Worm (Caenorhabditis elegans) whole organism, late embryonic: ENCODE data around the gene sar-1.

Experiments used
- ama-1 ChIP-seq: fragments of 150-350 bp; optimal IDR thresholded peaks from 2 replicates; lab custom pipeline; 2014
- ceh-14 ChIP-seq: sonication (generic microtip); optimal IDR thresholded peaks from 2 replicates; lab custom pipeline; 2016; ENCODE audit warnings: missing genotype, missing genetic modification characterization, missing compliant biosample characterization
- nhr-11 ChIP-seq: fragments of 150-350 bp; optimal IDR thresholded peaks from 2 replicates; lab custom pipeline; 2014; ENCODE audit warnings: missing biosample characterization, missing genetic modification characterization
- tbx-2 ChIP-seq: sonication (generic microtip); optimal IDR thresholded peaks from 2 replicates; lab custom pipeline; 2016; ENCODE audit warnings: missing genetic modification characterization, missing compliant biosample characterization
- unc-86 ChIP-seq: sonication (generic microtip); optimal IDR thresholded peaks from 2 replicates; lab custom pipeline; 2016; ENCODE audit warnings: missing genetic modification characterization, missing compliant biosample characterization

DNA sequence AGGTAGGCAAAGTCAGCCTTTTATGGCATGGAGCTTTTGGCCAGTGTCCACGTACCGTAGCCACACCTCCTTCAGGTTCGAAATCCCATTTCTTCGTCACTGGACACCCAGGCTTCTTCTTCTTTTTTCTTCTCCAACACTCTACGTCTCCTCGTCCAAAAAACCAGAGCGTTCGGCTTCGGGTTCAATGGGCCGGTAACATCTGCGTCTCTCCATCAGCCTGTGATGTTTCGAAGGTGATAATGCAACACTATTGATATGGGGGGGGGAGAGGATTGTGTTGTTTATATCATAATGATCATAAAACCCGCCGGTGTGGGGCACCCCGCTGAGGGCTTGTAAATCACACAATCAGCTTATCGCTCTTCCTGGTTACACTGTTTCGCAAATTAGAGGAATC is 11.8 kb upstream of the sar-1 start, which contains the start of gene ZK180.6:
- TF ChIP-seq nhr-11 (no peak), unc-86 (tag; lab: Kevin White, UChicago) (no peak), tbx-2 (no peak), ama-1 (lab: Kevin White, UChicago) (no peak), ceh-14 (tag; lab: Kevin White, UChicago) (no peak)
